Worm (Caenorhabditis elegans) whole organism, late embryonic: ENCODE measurements around the gene spin-3.

ENCODE experiments used
- K09A11.1 ChIP-seq: sonication (generic microtip); optimal IDR thresholded peaks from 2 replicates; lab custom pipeline; 2017; ENCODE audit warnings: antibody characterized with exemption, mild to moderate bottlenecking, missing genetic modification characterization, missing compliant biosample characterization; ENCODE audit not compliant: insufficient read depth
- hlh-15 ChIP-seq: sonication (generic microtip); optimal IDR thresholded peaks from 2 replicates; lab custom pipeline; 2016; ENCODE audit warnings: missing genetic modification characterization, missing compliant biosample characterization
- ttx-3 ChIP-seq: sonication (generic microtip); optimal IDR thresholded peaks from 2 replicates; lab custom pipeline; 2016; ENCODE audit warnings: missing genetic modification reagents, missing genetic modification characterization, missing compliant biosample characterization

ce11 chrX:13126420-13126819 lies 3.6 kb upstream of the spin-3 start, which contains the start of gene F17H10.4:
- TF ChIP-seq K09A11.1 (tag; lab: Kevin White, UChicago) (no peak), ttx-3 (tag; lab: Kevin White, UChicago) (no peak), hlh-15 (tag; lab: Kevin White, UChicago) (no peak)
